Worm (Caenorhabditis elegans) whole organism, early embryonic: ENCODE measurements around the gene B0035.22.

Experiments used
- B0310.2 ChIP-seq: sonication (generic microtip); optimal IDR thresholded peaks from 2 replicates; lab custom pipeline; 2016; ENCODE audit warnings: mild to moderate bottlenecking, missing genetic modification characterization, missing compliant biosample characterization
- F13C5.2 ChIP-seq: sonication (generic microtip); optimal IDR thresholded peaks from 2 replicates; lab custom pipeline; 2017; ENCODE audit warnings: mild to moderate bottlenecking, missing genetic modification characterization, inconsistent platforms, missing compliant biosample characterization
- aly-1 ChIP-seq: sonication (generic microtip); optimal IDR thresholded peaks from 2 replicates; lab custom pipeline; 2016; ENCODE audit warnings: missing genetic modification characterization, missing compliant biosample characterization
- ama-1 ChIP-seq: fragments of 150-350 bp; optimal IDR thresholded peaks from 2 replicates; lab custom pipeline; 2014
- ceh-13 ChIP-seq: fragments of 200-800 bp; sonication (Bioruptor generic); optimal IDR thresholded peaks from 2 replicates; lab custom pipeline; 2018; ENCODE audit warnings: mild to moderate bottlenecking, missing genetic modification characterization, missing compliant biosample characterization
- ceh-36 ChIP-seq: sonication (generic microtip); optimal IDR thresholded peaks from 2 replicates; lab custom pipeline; 2016; ENCODE audit warnings: missing genetic modification characterization, inconsistent platforms, missing compliant biosample characterization
- ets-7 ChIP-seq: sonication (generic microtip); optimal IDR thresholded peaks from 2 replicates; lab custom pipeline; 2016; ENCODE audit warnings: missing genotype, missing genetic modification characterization, missing compliant biosample characterization
- flt-1 ChIP-seq: fragments of 200-800 bp; sonication (Bioruptor generic); IDR thresholded peaks from 2 replicates; pipeline ENCODE4 v1.3.6; 2022; ENCODE audit warnings: missing genetic modification characterization, missing compliant biosample characterization
- hmbx-1 ChIP-seq: sonication (generic microtip); optimal IDR thresholded peaks from 2 replicates; lab custom pipeline; 2016; ENCODE audit warnings: mild to moderate bottlenecking, missing genetic modification characterization, missing compliant biosample characterization
- hmg-4 ChIP-seq: fragments of 200-800 bp; sonication (Bioruptor generic); optimal IDR thresholded peaks from 2 replicates; lab custom pipeline; 2018; ENCODE audit warnings: mild to moderate bottlenecking, missing genetic modification characterization, missing compliant biosample characterization
- hnd-1 ChIP-seq: sonication (generic microtip); optimal IDR thresholded peaks from 2 replicates; lab custom pipeline; 2016; ENCODE audit warnings: missing genetic modification characterization, missing compliant biosample characterization
- pes-1 ChIP-seq: fragments of 200-800 bp; sonication (Bioruptor generic); IDR thresholded peaks from 2 replicates; pipeline ENCODE4 v1.3.6; 2022; ENCODE audit warnings: missing genetic modification reagents, missing genetic modification characterization, missing compliant biosample characterization
- scrt-1 ChIP-seq: fragments of 200-800 bp; sonication (Bioruptor generic); IDR thresholded peaks from 2 replicates; pipeline ENCODE4 v1.3.6; 2022; ENCODE audit warnings: missing genetic modification characterization, missing compliant biosample characterization
- sea-1 ChIP-seq: fragments of 200-800 bp; sonication (Bioruptor generic); conservative IDR thresholded peaks from 2 replicates; pipeline ENCODE4 v1.3.6; 2022; ENCODE audit warnings: missing genetic modification characterization, missing compliant biosample characterization
- tbx-11 ChIP-seq: fragments of 200-800 bp; sonication (Bioruptor generic); IDR thresholded peaks from 2 replicates; pipeline ENCODE4 v1.3.6; 2022; ENCODE audit warnings: missing genetic modification characterization, missing compliant biosample characterization
- tbx-37 ChIP-seq: fragments of 200-800 bp; sonication (Bioruptor generic); conservative IDR thresholded peaks from 2 replicates; pipeline ENCODE4 v1.3.6; 2022; ENCODE audit warnings: missing genetic modification reagents, missing genetic modification characterization, missing compliant biosample characterization
- tra-4 ChIP-seq: sonication (generic microtip); optimal IDR thresholded peaks from 2 replicates; lab custom pipeline; 2017; ENCODE audit warnings: missing genetic modification characterization, missing compliant biosample characterization

Gene B0035.22

ce11 chrIV:11306548-11306947 is 8.4 kb upstream of the B0035.22 start, which contains the start of gene B0035.13:
Gene B0035.13 (minus strand): TSS chrIV:11306720.
- TF ChIP-seq ceh-36 (tag; lab: Kevin White, UChicago) = no peak
- no peak for TF ChIP-seq flt-1 (GFP tag; lab: Robert Waterston, UW)
- no peak for TF ChIP-seq aly-1 (tag; lab: Kevin White, UChicago)
- TF ChIP-seq ama-1 (lab: Kevin White, UChicago) = no peak
- TF ChIP-seq ets-7 = no peak
- no peak for TF ChIP-seq pes-1 (GFP tag; lab: Robert Waterston, UW)
- no peak for TF ChIP-seq tbx-37 (GFP tag; lab: Robert Waterston, UW)
- TF ChIP-seq hmg-4 (GFP tag; lab: Kevin White, UChicago) = no peak
- no peak for TF ChIP-seq F13C5.2 (tag; lab: Kevin White, UChicago)
- TF ChIP-seq ceh-13 (GFP tag; lab: Kevin White, UChicago) = no peak

ce11 chrIV:11307770-11308169 is 7.2 kb upstream of the B0035.22 start:
- TF ChIP-seq hnd-1 (no peak), scrt-1 (GFP tag; lab: Robert Waterston, UW) (no peak), flt-1 (GFP tag; lab: Robert Waterston, UW) (no peak), sea-1 (GFP tag; lab: Robert Waterston, UW) (no peak), tra-4 (tag; lab: Kevin White, UChicago) (no peak), ceh-13 (GFP tag; lab: Kevin White, UChicago) (no peak), pes-1 (GFP tag; lab: Robert Waterston, UW) (no peak), B0310.2 (tag; lab: Kevin White, UChicago) (no peak), hmg-4 (GFP tag; lab: Kevin White, UChicago) (no peak)

ce11 chrIV:11310624-11311023 is 4.3 kb upstream of the B0035.22 start, which contains the start of gene znf-207:
Gene znf-207 (plus strand): TSS chrIV:11310972.
- TF ChIP-seq ets-7 (no peak), scrt-1 (GFP tag; lab: Robert Waterston, UW) (no peak), hmbx-1 (peak; percentile 9), ama-1 (lab: Kevin White, UChicago) (no peak), hnd-1 (peak; percentile 20), pes-1 (GFP tag; lab: Robert Waterston, UW) (peak; percentile 73), ceh-13 (GFP tag; lab: Kevin White, UChicago) (peak; percentile 24), tbx-11 (GFP tag; lab: Robert Waterston, UW) (0 out of 2 replicates have a peak, but pooled peaks have one; percentile 26), B0310.2 (tag; lab: Kevin White, UChicago) (no peak), hmg-4 (GFP tag; lab: Kevin White, UChicago) (no peak), sea-1 (GFP tag; lab: Robert Waterston, UW) (0 out of 2 replicates have a peak, but pooled peaks have one; percentile 51), F13C5.2 (tag; lab: Kevin White, UChicago) (peak; percentile 75), aly-1 (tag; lab: Kevin White, UChicago) (peak; percentile 57), tbx-37 (GFP tag; lab: Robert Waterston, UW) (0 out of 2 replicates have a peak, but pooled peaks have one; percentile 37), tra-4 (tag; lab: Kevin White, UChicago) (no peak), flt-1 (GFP tag; lab: Robert Waterston, UW) (peak; percentile 61; the same call in 1 of the 2 replicates), ceh-36 (tag; lab: Kevin White, UChicago) (no peak)

- TF ChIP-seq pes-1 (GFP tag; lab: Robert Waterston, UW) (no peak), sea-1 (GFP tag; lab: Robert Waterston, UW) (no peak), F13C5.2 (tag; lab: Kevin White, UChicago) (no peak), tbx-11 (GFP tag; lab: Robert Waterston, UW) (no peak), ama-1 (lab: Kevin White, UChicago) (no peak), flt-1 (GFP tag; lab: Robert Waterston, UW) (no peak), hnd-1 (no peak), ets-7 (no peak), tbx-37 (GFP tag; lab: Robert Waterston, UW) (no peak)
Measured at ce11 chrIV:11311484-11311883, 3.5 kb upstream of the B0035.22 start.

- no peak for TF ChIP-seq tbx-37 (GFP tag; lab: Robert Waterston, UW)
- no peak for TF ChIP-seq ama-1 (lab: Kevin White, UChicago)
- no peak for TF ChIP-seq hnd-1
- TF ChIP-seq pes-1 (GFP tag; lab: Robert Waterston, UW) = no peak
- no peak for TF ChIP-seq tbx-11 (GFP tag; lab: Robert Waterston, UW)
- TF ChIP-seq hmg-4 (GFP tag; lab: Kevin White, UChicago) = no peak
- TF ChIP-seq ets-7 = no peak
- no peak for TF ChIP-seq B0310.2 (tag; lab: Kevin White, UChicago)
- TF ChIP-seq hmbx-1 = no peak
- no peak for TF ChIP-seq flt-1 (GFP tag; lab: Robert Waterston, UW)
Measured at ce11 chrIV:11313880-11314279, 1.1 kb upstream of the B0035.22 start, which contains the start of gene dnj-2. Gene dnj-2 (minus strand): TSS chrIV:11313980.

- TF ChIP-seq tbx-11 (GFP tag; lab: Robert Waterston, UW) = no peak
- TF ChIP-seq hmbx-1 = no peak
- no peak for TF ChIP-seq hnd-1
- no peak for TF ChIP-seq pes-1 (GFP tag; lab: Robert Waterston, UW)
- no peak for TF ChIP-seq sea-1 (GFP tag; lab: Robert Waterston, UW)
- TF ChIP-seq tra-4 (tag; lab: Kevin White, UChicago) = no peak
- TF ChIP-seq ama-1 (lab: Kevin White, UChicago) = no peak
- no peak for TF ChIP-seq B0310.2 (tag; lab: Kevin White, UChicago)
- no peak for TF ChIP-seq scrt-1 (GFP tag; lab: Robert Waterston, UW)
- no peak for TF ChIP-seq F13C5.2 (tag; lab: Kevin White, UChicago)
- TF ChIP-seq aly-1 (tag; lab: Kevin White, UChicago) = no peak
- no peak for TF ChIP-seq tbx-37 (GFP tag; lab: Robert Waterston, UW)
- TF ChIP-seq ceh-36 (tag; lab: Kevin White, UChicago) = no peak
- no peak for TF ChIP-seq hmg-4 (GFP tag; lab: Kevin White, UChicago)
Measured at ce11 chrIV:11315688-11316087, 735 bp downstream of the B0035.22 start.

- TF ChIP-seq flt-1 (GFP tag; lab: Robert Waterston, UW) = no peak
- no peak for TF ChIP-seq scrt-1 (GFP tag; lab: Robert Waterston, UW)
- no peak for TF ChIP-seq tra-4 (tag; lab: Kevin White, UChicago)
- TF ChIP-seq F13C5.2 (tag; lab: Kevin White, UChicago) = no peak
- no peak for TF ChIP-seq ama-1 (lab: Kevin White, UChicago)
- TF ChIP-seq sea-1 (GFP tag; lab: Robert Waterston, UW) = no peak
- no peak for TF ChIP-seq hmg-4 (GFP tag; lab: Kevin White, UChicago)
- no peak for TF ChIP-seq B0310.2 (tag; lab: Kevin White, UChicago)
- TF ChIP-seq ets-7 = no peak
- TF ChIP-seq hnd-1 = no peak
- no peak for TF ChIP-seq ceh-13 (GFP tag; lab: Kevin White, UChicago)
- TF ChIP-seq ceh-36 (tag; lab: Kevin White, UChicago) = no peak
Measured at ce11 chrIV:11316106-11316505, 1.2 kb downstream of the B0035.22 start.
